Fruit fly (Drosophila melanogaster): ENCODE measurements around the gene Prosbeta4R1.

Gene Prosbeta4R1

DNA sequence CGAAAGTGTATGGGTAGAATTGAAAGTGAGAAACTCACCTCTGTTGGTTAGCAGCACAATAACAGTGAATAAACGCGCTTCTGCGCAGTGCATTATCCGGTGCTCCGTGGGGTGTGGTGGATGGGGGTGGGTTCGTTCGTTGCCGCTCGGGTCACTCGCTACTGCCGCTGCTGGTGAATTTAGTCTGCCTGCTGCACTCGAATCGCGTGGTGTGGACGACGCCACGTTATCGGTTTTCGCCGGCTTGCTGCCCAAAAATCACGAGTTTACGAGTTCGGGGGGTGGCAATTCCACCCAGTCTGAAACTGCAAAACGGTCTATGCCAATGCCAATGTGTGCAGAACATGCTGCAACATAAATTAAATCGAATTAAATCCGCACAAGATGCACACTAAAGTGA is 24.7 kb downstream of the Prosbeta4R1 start, which contains the start of gene Tmtc1:
Gene Tmtc1 (plus strand): TSS at position 182 of the 400 bp plus-strand sequence.
- TF ChIP-seq pad (GFP tag; optimal IDR thresholded peaks at IDR 0.05) (peak; percentile 15), tj (GFP tag; optimal IDR thresholded peaks at IDR 0.05) (no peak), Mnt (GFP tag; optimal IDR thresholded peaks at IDR 0.05) (no peak)

DNA sequence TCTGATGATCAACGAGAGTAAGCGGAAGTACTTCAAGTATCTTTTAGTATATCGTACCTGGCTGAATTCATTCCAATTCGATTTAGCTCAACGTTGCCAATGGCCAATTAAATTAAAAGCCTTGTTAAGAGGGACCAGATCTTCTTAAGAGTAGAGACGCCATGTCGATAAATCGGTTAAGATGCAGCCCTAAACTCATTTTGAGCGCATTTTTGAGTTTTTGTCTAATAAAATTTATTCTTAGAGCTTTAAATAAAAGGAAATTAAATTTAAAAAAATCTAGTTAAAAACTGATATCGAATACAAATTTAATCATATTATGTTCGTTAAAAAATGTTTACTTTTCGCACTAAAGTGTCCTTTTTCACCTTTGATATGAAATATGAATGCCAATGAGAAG is 43.5 kb downstream of the Prosbeta4R1 start, which contains the start of gene Trf5:
Gene Trf5 (minus strand): TSS at position 101 of the 400 bp plus-strand sequence.
- TF ChIP-seq cic (GFP tag; optimal IDR thresholded peaks at IDR 0.05) (no peak), Hr96 (GFP tag; optimal IDR thresholded peaks at IDR 0.05) (no peak), CG12768 (GFP tag; optimal IDR thresholded peaks at IDR 0.05) (no peak), Clk (GFP tag; optimal IDR thresholded peaks at IDR 0.05) (no peak), toe (GFP tag; optimal IDR thresholded peaks at IDR 0.05) (no peak), CG1620 (GFP tag; optimal IDR thresholded peaks at IDR 0.05) (no peak), Mnt (GFP tag; optimal IDR thresholded peaks at IDR 0.05) (no peak), CG7101 (tag; optimal IDR thresholded peaks at IDR 0.05) (no peak), CG11617 (GFP tag; optimal IDR thresholded peaks at IDR 0.05) (no peak), ovo (GFP tag; optimal IDR thresholded peaks at IDR 0.05) (no peak), CG5204 (GFP tag; optimal IDR thresholded peaks at IDR 0.05) (no peak), Crg-1 (GFP tag; optimal IDR thresholded peaks at IDR 0.05) (no peak), CG14711 (tag; optimal IDR thresholded peaks at IDR 0.05) (no peak), CG33017 (tag; optimal IDR thresholded peaks at IDR 0.05) (no peak), cnc (optimal IDR thresholded peaks at IDR 0.05) (no peak), CG7045 (GFP tag; optimal IDR thresholded peaks at IDR 0.05) (no peak), bab1 (GFP tag; optimal IDR thresholded peaks at IDR 0.05) (no peak), kay (GFP tag; ENCODE audit: borderline replicate concordance) (no peak), tj (GFP tag; optimal IDR thresholded peaks at IDR 0.05) (no peak), pad (GFP tag; optimal IDR thresholded peaks at IDR 0.05) (no peak)

Data from whole organism, adult.